Worm (Caenorhabditis elegans): Measurements from ENCODE around the gene glr-7.
A peak's percentile ranks its signal among the peaks of the same experiment; 100 is the strongest.

Gene glr-7

ce11 chrX:2446185-2446584 is 26.5 kb upstream of the glr-7 start:
- no peak for TF ChIP-seq alr-1 (tag; optimal IDR thresholded peaks at IDR 0.05; ENCODE audit: borderline replicate concordance)
- no peak for TF ChIP-seq sox-4 (tag; optimal IDR thresholded peaks at IDR 0.05)
- TF ChIP-seq efl-1 (optimal IDR thresholded peaks at IDR 0.05): no peak
- peak in 1 of 2 experiments; percentile 12 for TF ChIP-seq efl-1 (GFP tag; optimal IDR thresholded peaks at IDR 0.05 in 1 of 2)
- no peak for TF ChIP-seq nhr-237 (tag; optimal IDR thresholded peaks at IDR 0.05)
- no peak for TF ChIP-seq dsc-1 (tag; optimal IDR thresholded peaks at IDR 0.05)
- no peak for TF ChIP-seq snu-23 (GFP tag; optimal IDR thresholded peaks at IDR 0.05)
- TF ChIP-seq zip-4 (GFP tag; optimal IDR thresholded peaks at IDR 0.05): no peak

ce11 chrX:2443304-2443703 is 23.6 kb upstream of the glr-7 start, which contains the start of gene T07D1.3:
Gene T07D1.3 (minus strand): TSS chrX:2443404.
- no peak for TF ChIP-seq tlp-1 (tag; optimal IDR thresholded peaks at IDR 0.05)
- TF ChIP-seq nhr-84 (tag; optimal IDR thresholded peaks at IDR 0.05): no peak
- no peak for TF ChIP-seq blmp-1 (tag; optimal IDR thresholded peaks at IDR 0.05)
- no peak for TF ChIP-seq grh-1 (GFP tag; IDR thresholded peaks at IDR 0.05)
- TF ChIP-seq mep-1 (tag; optimal IDR thresholded peaks at IDR 0.05): no peak
- TF ChIP-seq nhr-11 (tag; optimal IDR thresholded peaks at IDR 0.05): no peak
- TF ChIP-seq ceh-90 (tag; optimal IDR thresholded peaks at IDR 0.05): no peak
- TF ChIP-seq zip-4 (GFP tag; optimal IDR thresholded peaks at IDR 0.05): no peak
- no peak for TF ChIP-seq hlh-4 (tag; optimal IDR thresholded peaks at IDR 0.05)
- TF ChIP-seq ztf-4 (tag; optimal IDR thresholded peaks at IDR 0.05): no peak
- no peak for TF ChIP-seq snpc-4 (tag; optimal IDR thresholded peaks at IDR 0.05)
- TF ChIP-seq snu-23 (GFP tag; optimal IDR thresholded peaks at IDR 0.05): no peak
- TF ChIP-seq ceh-82 (tag; optimal IDR thresholded peaks at IDR 0.05): no peak
- TF ChIP-seq pax-3 (tag; optimal IDR thresholded peaks at IDR 0.05): no peak
- TF ChIP-seq pqm-1 (tag; optimal IDR thresholded peaks at IDR 0.05): no peak
- TF ChIP-seq egl-27 (tag; optimal IDR thresholded peaks at IDR 0.05): no peak

- TF ChIP-seq unc-86 (tag; optimal IDR thresholded peaks at IDR 0.05) (peak; percentile 53), snpc-4 (tag; optimal IDR thresholded peaks at IDR 0.05) (no peak)
Observed at ce11 chrX:2441163-2441562, 21.5 kb upstream of the glr-7 start.

- TF ChIP-seq pag-3 (tag; optimal IDR thresholded peaks at IDR 0.05; ENCODE audit: borderline replicate concordance, insufficient read depth): no peak
- no peak for TF ChIP-seq nhr-28 (tag; optimal IDR thresholded peaks at IDR 0.05)
- no peak for TF ChIP-seq ceh-63 (GFP tag; optimal IDR thresholded peaks at IDR 0.05)
- no peak for TF ChIP-seq efl-1 (optimal IDR thresholded peaks at IDR 0.05)
- TF ChIP-seq efl-1 (GFP tag; optimal IDR thresholded peaks at IDR 0.05 in 1 of 2): peak in 1 of 2 experiments; percentile 73
- no peak for TF ChIP-seq ceh-88 (GFP tag; IDR thresholded peaks at IDR 0.05)
- TF ChIP-seq mab-9 (GFP tag; IDR thresholded peaks at IDR 0.05): no peak
- no peak for TF ChIP-seq fkh-4 (tag; optimal IDR thresholded peaks at IDR 0.05; ENCODE audit: borderline replicate concordance)
- TF ChIP-seq unc-86 (tag; optimal IDR thresholded peaks at IDR 0.05): no peak
- no peak for TF ChIP-seq dsc-1 (tag; optimal IDR thresholded peaks at IDR 0.05)
- no peak for TF ChIP-seq ceh-90 (tag; optimal IDR thresholded peaks at IDR 0.05)
- TF ChIP-seq dpl-1 (GFP tag; optimal IDR thresholded peaks at IDR 0.05): no peak
- peak; percentile 63 for TF ChIP-seq skn-1 (tag; optimal IDR thresholded peaks at IDR 0.05)
Observed at ce11 chrX:2439728-2440127, 20.1 kb upstream of the glr-7 start.

ce11 chrX:2439309-2439708 is 19.6 kb upstream of the glr-7 start:
- TF ChIP-seq blmp-1 (tag; optimal IDR thresholded peaks at IDR 0.05) (peak; percentile 75), nhr-20 (tag; optimal IDR thresholded peaks at IDR 0.05) (peak; percentile 1), skn-1 (tag; optimal IDR thresholded peaks at IDR 0.05) (peak; percentile 40), pag-3 (tag; optimal IDR thresholded peaks at IDR 0.05; ENCODE audit: borderline replicate concordance, insufficient read depth) (no peak), efl-1 (optimal IDR thresholded peaks at IDR 0.05) (no peak), efl-1 (GFP tag; optimal IDR thresholded peaks at IDR 0.05 in 1 of 2) (peak in 1 of 2 experiments; percentile 58), nhr-76 (tag; optimal IDR thresholded peaks at IDR 0.05) (no peak), lin-14 (GFP tag; optimal IDR thresholded peaks at IDR 0.05) (peak; percentile 19)

All from whole organism, L1 larva.